Fruit fly (Drosophila melanogaster) Kc167 (cell line): Measurements from ENCODE around the gene CG14000.

Experiments
- Myc ChIP-seq: fragments of >200 bp; optimal IDR thresholded peaks from 2 replicates; lab custom pipeline; 2017; ENCODE audit warnings: missing external identifiers
- Sin3A ChIP-seq: fragments of >200 bp; optimal IDR thresholded peaks from 2 replicates; lab custom pipeline; 2018; ENCODE audit warnings: missing external identifiers
- h ChIP-seq: fragments of >200 bp; optimal IDR thresholded peaks from 3 replicates; lab custom pipeline; 2018; ENCODE audit warnings: missing external identifiers
- insv ChIP-seq: fragments of >200 bp; optimal IDR thresholded peaks from 3 replicates; lab custom pipeline; 2018; ENCODE audit warnings: missing external identifiers
- psq ChIP-seq: fragments of >200 bp; optimal IDR thresholded peaks from 2 replicates; lab custom pipeline; 2017; ENCODE audit warnings: missing external identifiers
- ttk ChIP-seq: sonication (Bioruptor generic); optimal IDR thresholded peaks from 2 replicates; lab custom pipeline; 2017; ENCODE audit warnings: missing external identifiers

DNA sequence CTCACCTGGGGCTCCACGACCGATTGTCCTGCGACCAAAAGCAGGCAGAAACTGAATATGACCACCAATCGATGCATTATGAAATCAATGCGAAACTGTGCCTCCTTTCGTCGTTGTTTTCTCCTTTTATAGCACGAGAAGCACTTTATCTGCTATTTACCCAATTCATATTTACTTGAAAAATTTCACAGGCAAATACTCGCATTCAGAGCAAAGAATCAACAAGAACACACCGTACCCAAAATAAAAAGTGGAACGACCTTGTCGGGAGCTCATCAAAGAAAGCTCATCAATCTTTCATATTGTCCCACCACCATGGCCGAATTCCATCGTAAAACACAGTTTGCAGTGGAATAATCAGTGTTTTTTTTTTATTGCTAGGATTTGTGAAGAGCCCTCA lies 5.5 kb downstream of the CG14000 start, which contains the start of gene CG9021:
- no peak for TF ChIP-seq h (lab: Kevin White, UChicago)
- TF ChIP-seq Sin3A: no peak
- TF ChIP-seq insv: no peak
- TF ChIP-seq ttk (lab: Kevin White, UChicago): no peak
- TF ChIP-seq Myc: no peak
- no peak for TF ChIP-seq psq (lab: Kevin White, UChicago)
